Fruit fly (Drosophila melanogaster) whole organism, prepupa: ENCODE measurements around the gene CG12012.

ENCODE experiments used
- Blimp-1 ChIP-seq: fragments of 200-800 bp; sonication (Bioruptor generic); optimal IDR thresholded peaks from 3 replicates; lab custom pipeline; 2017; ENCODE audit warnings: missing biosample characterization, missing genetic modification characterization, mild to moderate bottlenecking, moderate library complexity, missing genetic modification reagents
- CG10631 ChIP-seq: fragments of 200-800 bp; sonication (Bioruptor generic); optimal IDR thresholded peaks from 2 replicates; lab custom pipeline; 2016; ENCODE audit warnings: missing biosample characterization, missing genetic modification characterization
- CG11902 ChIP-seq: fragments of 200-800 bp; sonication (Bioruptor generic); optimal IDR thresholded peaks from 3 replicates; lab custom pipeline; 2016; ENCODE audit warnings: missing biosample characterization, missing genetic modification characterization
- CG1621 ChIP-seq: fragments of 200-800 bp; sonication (Bioruptor generic); optimal IDR thresholded peaks from 3 replicates; lab custom pipeline; 2018; ENCODE audit warnings: missing biosample characterization, mild to moderate bottlenecking, missing genetic modification characterization
- CG16779 ChIP-seq: fragments of 200-800 bp; sonication (Bioruptor generic); optimal IDR thresholded peaks from 3 replicates; lab custom pipeline; 2017; ENCODE audit warnings: missing biosample characterization, mild to moderate bottlenecking, missing genetic modification characterization
- CG3032 ChIP-seq: fragments of 200-800 bp; optimal IDR thresholded peaks from 2 replicates; lab custom pipeline; 2019; ENCODE audit warnings: missing biosample characterization, mild to moderate bottlenecking, missing genetic modification characterization, moderate library complexity
- CG31627 ChIP-seq: fragments of 200-800 bp; sonication (Bioruptor generic); optimal IDR thresholded peaks from 3 replicates; lab custom pipeline; 2016; ENCODE audit warnings: missing biosample characterization, missing genetic modification characterization
- CG32006 ChIP-seq: fragments of 200-800 bp; sonication (Bioruptor generic); optimal IDR thresholded peaks from 3 replicates; lab custom pipeline; 2017; ENCODE audit warnings: missing biosample characterization, mild to moderate bottlenecking, missing genetic modification characterization
- CG34406 ChIP-seq: fragments of 200-800 bp; sonication (Bioruptor generic); optimal IDR thresholded peaks from 3 replicates; lab custom pipeline; 2016; ENCODE audit warnings: missing biosample characterization, missing genetic modification characterization
- CG4318 ChIP-seq: fragments of 200-800 bp; sonication (Bioruptor generic); optimal IDR thresholded peaks from 3 replicates; lab custom pipeline; 2017; ENCODE audit warnings: missing biosample characterization, mild to moderate bottlenecking, missing genetic modification characterization
- CG6276 ChIP-seq: fragments of 200-800 bp; sonication (Bioruptor generic); optimal IDR thresholded peaks from 2 replicates; lab custom pipeline; 2017; ENCODE audit warnings: missing biosample characterization, mild to moderate bottlenecking, missing genetic modification characterization
- CG6792 ChIP-seq: fragments of 200-800 bp; sonication (Bioruptor generic); optimal IDR thresholded peaks from 3 replicates; lab custom pipeline; 2016; ENCODE audit warnings: missing biosample characterization, missing genetic modification characterization
- CG6808 ChIP-seq: fragments of 200-800 bp; sonication (Bioruptor generic); optimal IDR thresholded peaks from 3 replicates; lab custom pipeline; 2017; ENCODE audit warnings: missing biosample characterization, missing genetic modification characterization, mild to moderate bottlenecking, moderate library complexity, missing genetic modification reagents
- CG7368 ChIP-seq: fragments of 200-800 bp; sonication (Bioruptor generic); optimal IDR thresholded peaks from 3 replicates; lab custom pipeline; 2016; ENCODE audit warnings: missing biosample characterization, missing genetic modification characterization
- CG8119 ChIP-seq: fragments of 200-800 bp; sonication (Bioruptor generic); IDR thresholded peaks from 3 replicates; pipeline ENCODE4 v1.3.6; 2022; ENCODE audit warnings: missing biosample characterization, missing genetic modification characterization
- CG8632 ChIP-seq: fragments of 200-800 bp; sonication (Bioruptor generic); optimal IDR thresholded peaks from 3 replicates; lab custom pipeline; 2016; ENCODE audit warnings: missing biosample characterization, missing genetic modification characterization
- CG9139 ChIP-seq: fragments of 200-800 bp; sonication (Bioruptor generic); optimal IDR thresholded peaks from 3 replicates; lab custom pipeline; 2017; ENCODE audit warnings: missing biosample characterization, mild to moderate bottlenecking, missing genetic modification characterization
- Eip75B ChIP-seq: fragments of 200-800 bp; sonication (Bioruptor generic); optimal IDR thresholded peaks from 3 replicates; lab custom pipeline; 2016; ENCODE audit warnings: missing biosample characterization, missing genetic modification characterization
- Eip78C ChIP-seq: fragments of 200-800 bp; sonication (Bioruptor generic); peaks from one replicate; lab custom pipeline; 2016; ENCODE audit warnings: missing biosample characterization, missing genetic modification characterization
- Eip93F ChIP-seq: fragments of 200-800 bp; sonication (Bioruptor generic); optimal IDR thresholded peaks from 2 replicates; lab custom pipeline; 2016; ENCODE audit warnings: missing biosample characterization, mild to moderate bottlenecking, missing genetic modification characterization
- Gug ChIP-seq: fragments of 200-800 bp; sonication (Bioruptor generic); IDR thresholded peaks from 2 replicates; pipeline ENCODE4 v1.3.6; 2022; ENCODE audit warnings: missing biosample characterization, missing genetic modification characterization
- Hr38 ChIP-seq: sonication (Bioruptor generic); optimal IDR thresholded peaks from 2 replicates; lab custom pipeline; 2016; ENCODE audit warnings: missing biosample characterization, missing genetic modification characterization
- Hr4 ChIP-seq: fragments of 200-800 bp; sonication (Bioruptor generic); optimal IDR thresholded peaks from 3 replicates; lab custom pipeline; 2016; ENCODE audit warnings: missing biosample characterization, missing genetic modification characterization
- Lpt ChIP-seq: fragments of 200-800 bp; sonication (Bioruptor generic); optimal IDR thresholded peaks from 3 replicates; lab custom pipeline; 2016; ENCODE audit warnings: missing biosample characterization, missing genetic modification characterization
- Met ChIP-seq: fragments of 200-800 bp; sonication (Bioruptor generic); optimal IDR thresholded peaks from 3 replicates; lab custom pipeline; 2016; ENCODE audit warnings: missing biosample characterization, missing genetic modification characterization
- OdsH ChIP-seq: fragments of 200-800 bp; sonication (Bioruptor generic); optimal IDR thresholded peaks from 3 replicates; lab custom pipeline; 2016; ENCODE audit warnings: missing biosample characterization, missing genetic modification characterization
- Smox ChIP-seq: fragments of 200-800 bp; sonication (Bioruptor generic); optimal IDR thresholded peaks from 3 replicates; lab custom pipeline; 2016; ENCODE audit warnings: missing biosample characterization, missing genetic modification characterization
- Sox102F ChIP-seq: fragments of 200-800 bp; sonication (Bioruptor generic); optimal IDR thresholded peaks from 2 replicates; lab custom pipeline; 2016; ENCODE audit warnings: missing biosample characterization, mild to moderate bottlenecking, missing genetic modification characterization
- Sox15 ChIP-seq: fragments of 200-800 bp; sonication (Bioruptor generic); optimal IDR thresholded peaks from 3 replicates; lab custom pipeline; 2016; ENCODE audit warnings: missing biosample characterization, missing genetic modification characterization
- achi ChIP-seq: fragments of 200-800 bp; sonication (Bioruptor generic); optimal IDR thresholded peaks from 3 replicates; lab custom pipeline; 2016; ENCODE audit warnings: missing biosample characterization, missing genetic modification characterization
- acj6 ChIP-seq: fragments of 200-800 bp; sonication (Bioruptor generic); optimal IDR thresholded peaks from 3 replicates; lab custom pipeline; 2016; ENCODE audit warnings: missing biosample characterization, missing genetic modification characterization
- cyc ChIP-seq: fragments of 200-800 bp; sonication (Bioruptor generic); optimal IDR thresholded peaks from 3 replicates; lab custom pipeline; 2016; ENCODE audit warnings: missing biosample characterization, missing genetic modification characterization
- dac ChIP-seq: fragments of 200-800 bp; sonication (Bioruptor generic); optimal IDR thresholded peaks from 2 replicates; lab custom pipeline; 2017; ENCODE audit warnings: missing biosample characterization, mild to moderate bottlenecking, missing genetic modification characterization
- dsx ChIP-seq: fragments of 200-800 bp; optimal IDR thresholded peaks from 3 replicates; lab custom pipeline; 2019; ENCODE audit warnings: missing biosample characterization, mild to moderate bottlenecking, missing genetic modification characterization, moderate library complexity; ENCODE audit not compliant: poor library complexity, severe bottlenecking
- eg ChIP-seq: fragments of 200-800 bp; sonication (Bioruptor generic); IDR thresholded peaks from 3 replicates; pipeline ENCODE4 v1.3.6; 2022; ENCODE audit warnings: missing biosample characterization, missing genetic modification characterization
- esn ChIP-seq: fragments of 200-800 bp; sonication (Bioruptor generic); optimal IDR thresholded peaks from 2 replicates; lab custom pipeline; 2016; ENCODE audit warnings: missing biosample characterization, mild to moderate bottlenecking, missing genetic modification characterization, moderate library complexity
- fd85E ChIP-seq: fragments of 200-800 bp; sonication (Bioruptor generic); optimal IDR thresholded peaks from 3 replicates; lab custom pipeline; 2016; ENCODE audit warnings: missing biosample characterization, missing genetic modification characterization
- lz ChIP-seq: fragments of 200-800 bp; sonication (Bioruptor generic); optimal IDR thresholded peaks from 3 replicates; lab custom pipeline; 2016; ENCODE audit warnings: missing biosample characterization, missing genetic modification characterization
- net ChIP-seq: fragments of 200-800 bp; sonication (Bioruptor generic); optimal IDR thresholded peaks from 3 replicates; lab custom pipeline; 2016; ENCODE audit warnings: missing biosample characterization, missing genetic modification characterization
- pdm3 ChIP-seq: fragments of 200-800 bp; sonication (Bioruptor generic); optimal IDR thresholded peaks from 3 replicates; lab custom pipeline; 2016; ENCODE audit warnings: missing biosample characterization, missing genetic modification characterization
- salr ChIP-seq, 2 experiments: fragments of 200-800 bp; sonication (Bioruptor generic); optimal IDR thresholded peaks; 3 replicates each; lab custom pipeline; 2016 to 2018; ENCODE audit warnings: missing biosample characterization in 2 of 2, missing genetic modification characterization in 2 of 2, mild to moderate bottlenecking in 1 of 2
- spab ChIP-seq: fragments of 200-800 bp; sonication (Bioruptor generic); optimal IDR thresholded peaks from 2 replicates; lab custom pipeline; 2017; ENCODE audit warnings: missing biosample characterization, mild to moderate bottlenecking, missing genetic modification characterization, missing genetic modification reagents
- svp ChIP-seq: fragments of 200-800 bp; sonication (Bioruptor generic); peaks from one replicate; lab custom pipeline; 2016; ENCODE audit warnings: missing biosample characterization, missing genetic modification characterization
- topi ChIP-seq: fragments of 200-800 bp; sonication (Bioruptor generic); optimal IDR thresholded peaks from 3 replicates; lab custom pipeline; 2016; ENCODE audit warnings: missing biosample characterization, missing genetic modification characterization
- vri ChIP-seq: fragments of 200-800 bp; sonication (Bioruptor generic); optimal IDR thresholded peaks from 3 replicates; lab custom pipeline; 2016; ENCODE audit warnings: missing biosample characterization, mild to moderate bottlenecking, missing genetic modification characterization

CG12012 gene

dm6 chr3L:3396056-3396455, 19.5 kb downstream of the CG12012 start (continued):
- TF ChIP-seq CG11902 (GFP tag; lab: Kevin White, UChicago) (peak; percentile 38), Eip78C (peak; percentile 97), CG3032 (peak; percentile 93), Hr38 (GFP tag; lab: Kevin White, UChicago) (no peak), CG34406 (GFP tag; lab: Kevin White, UChicago) (peak; percentile 85), CG7368 (GFP tag; lab: Kevin White, UChicago) (peak; percentile 68), CG31627 (GFP tag; lab: Kevin White, UChicago) (peak; percentile 68), salr (GFP tag; optimal IDR thresholded peaks at IDR 0.05; lab: Kevin White, UChicago) (peak; percentile 66 to 87), esn (GFP tag; lab: Kevin White, UChicago) (peak; percentile 81), Lpt (GFP tag; lab: Kevin White, UChicago) (peak; percentile 81), net (GFP tag; lab: Kevin White, UChicago) (peak; percentile 84), Gug (GFP tag; lab: Robert Waterston, UW) (peak; percentile 88), Eip93F (no peak), pdm3 (GFP tag; lab: Kevin White, UChicago) (peak; percentile 87), achi (GFP tag; lab: Kevin White, UChicago) (peak; percentile 89), CG6276 (GFP tag; lab: Kevin White, UChicago) (peak; percentile 89), CG6808 (GFP tag; lab: Kevin White, UChicago) (peak; percentile 89), vri (GFP tag; lab: Kevin White, UChicago) (peak; percentile 35), lz (peak; percentile 73), CG8119 (GFP tag; lab: Robert Waterston, UW) (peak; percentile 92), OdsH (GFP tag; lab: Kevin White, UChicago) (peak; percentile 89)

- TF ChIP-seq CG9139 (no peak), pdm3 (GFP tag; lab: Kevin White, UChicago) (no peak), dsx (GFP tag; lab: Kevin White, UChicago) (no peak), Eip93F (no peak), Blimp-1 (GFP tag; lab: Kevin White, UChicago) (no peak), fd85E (GFP tag; lab: Kevin White, UChicago) (no peak), CG1621 (tag; lab: Kevin White, UChicago) (no peak), eg (GFP tag; lab: Robert Waterston, UW) (no peak), Sox102F (GFP tag; lab: Kevin White, UChicago) (no peak), esn (GFP tag; lab: Kevin White, UChicago) (no peak)
Measured at dm6 chr3L:3397309-3397821, 20.8 kb downstream of the CG12012 start.

dm6 chr3L:3397849-3398248, 21.3 kb downstream of the CG12012 start:
- TF ChIP-seq vri (GFP tag; lab: Kevin White, UChicago): peak; percentile 89
- peak; percentile 85 for TF ChIP-seq CG8632 (GFP tag; lab: Kevin White, UChicago)
- peak; percentile 91 for TF ChIP-seq Smox (GFP tag; lab: Kevin White, UChicago)
- peak; percentile 93 for TF ChIP-seq cyc (GFP tag; lab: Kevin White, UChicago)
- TF ChIP-seq eg (GFP tag; lab: Robert Waterston, UW): peak; percentile 78
- peak; percentile 90 for TF ChIP-seq CG31627 (GFP tag; lab: Kevin White, UChicago)
- peak; percentile 93 for TF ChIP-seq Met
- TF ChIP-seq pdm3 (GFP tag; lab: Kevin White, UChicago): peak; percentile 89
- peak; percentile 79 for TF ChIP-seq Sox15 (GFP tag; lab: Kevin White, UChicago)
- peak; percentile 84 for TF ChIP-seq CG10631 (GFP tag; lab: Kevin White, UChicago)
- peak; percentile 89 for TF ChIP-seq spab (GFP tag; lab: Kevin White, UChicago)
- TF ChIP-seq Blimp-1 (GFP tag; lab: Kevin White, UChicago): peak; percentile 75
- TF ChIP-seq CG4318 (GFP tag; lab: Kevin White, UChicago): peak; percentile 60
- peak; percentile 93 for TF ChIP-seq CG3032
- TF ChIP-seq CG32006 (GFP tag; lab: Kevin White, UChicago): peak; percentile 77
- TF ChIP-seq Eip93F: peak; percentile 80
- peak; percentile 79 for TF ChIP-seq CG11902 (GFP tag; lab: Kevin White, UChicago)
- peak; percentile 84 for TF ChIP-seq net (GFP tag; lab: Kevin White, UChicago)
- peak; percentile 89 for TF ChIP-seq OdsH (GFP tag; lab: Kevin White, UChicago)
- peak; percentile 82 for TF ChIP-seq CG6792 (GFP tag; lab: Kevin White, UChicago)
- TF ChIP-seq svp: peak; percentile 90
- peak; percentile 78 for TF ChIP-seq Hr4 (GFP tag; lab: Kevin White, UChicago)
- peak; percentile 90 for TF ChIP-seq Eip75B (GFP tag; lab: Kevin White, UChicago)
- no peak for TF ChIP-seq Hr38 (GFP tag; lab: Kevin White, UChicago)
- TF ChIP-seq CG6808 (GFP tag; lab: Kevin White, UChicago): peak; percentile 90
- TF ChIP-seq CG6276 (GFP tag; lab: Kevin White, UChicago): peak; percentile 54
- peak; percentile 82 for TF ChIP-seq Lpt (GFP tag; lab: Kevin White, UChicago)
- TF ChIP-seq topi (GFP tag; lab: Kevin White, UChicago): peak; percentile 93
- peak; percentile 37 for TF ChIP-seq dac (GFP tag; lab: Kevin White, UChicago)
- peak; percentile 67 for TF ChIP-seq CG16779 (tag; lab: Kevin White, UChicago)
- peak; percentile 89 for TF ChIP-seq acj6 (GFP tag; lab: Kevin White, UChicago)
